Fruit fly (Drosophila melanogaster) whole organism, embryonic: ENCODE measurements around the gene Mul1.

Source experiments
- CG10321 ChIP-seq: fragments of 200-800 bp; sonication (Bioruptor generic); IDR thresholded peaks from 2 replicates; pipeline ENCODE4 v1.3.6; 2022; ENCODE audit warnings: missing biosample characterization, missing genetic modification characterization
- CG2889 ChIP-seq: fragments of 200-800 bp; sonication (Bioruptor generic); IDR thresholded peaks from 3 replicates; pipeline ENCODE4 v1.3.6; 2022; ENCODE audit warnings: missing biosample characterization, missing genetic modification characterization
- D19B ChIP-seq: fragments of 200-800 bp; sonication (Bioruptor generic); optimal IDR thresholded peaks from 2 replicates; lab custom pipeline; 2017; ENCODE audit warnings: missing biosample characterization, mild to moderate bottlenecking, missing genetic modification characterization
- emc ChIP-seq: fragments of 200-800 bp; sonication (Bioruptor generic); optimal IDR thresholded peaks from 2 replicates; lab custom pipeline; 2016; ENCODE audit warnings: missing biosample characterization, missing genetic modification characterization
- fd3F ChIP-seq: fragments of 200-800 bp; sonication (Bioruptor generic); optimal IDR thresholded peaks from 2 replicates; lab custom pipeline; 2018; ENCODE audit warnings: missing biosample characterization, mild to moderate bottlenecking, missing genetic modification characterization, moderate library complexity
- gem ChIP-seq: fragments of 200-800 bp; sonication (Bioruptor generic); optimal IDR thresholded peaks from 2 replicates; lab custom pipeline; 2019; ENCODE audit warnings: missing biosample characterization, mild to moderate bottlenecking, missing genetic modification characterization, moderate library complexity
- kay ChIP-seq: fragments of 200-800 bp; sonication (Bioruptor generic); optimal IDR thresholded peaks from 2 replicates; lab custom pipeline; 2016; ENCODE audit warnings: missing biosample characterization, missing genetic modification characterization
- nerfin-1 ChIP-seq: fragments of 200-800 bp; sonication (Bioruptor generic); optimal IDR thresholded peaks from 3 replicates; lab custom pipeline; 2019; ENCODE audit warnings: missing biosample characterization, mild to moderate bottlenecking, missing genetic modification characterization, moderate library complexity
- pan ChIP-seq, 4 experiments: fragments of >200 bp in 3 of 4; fragments of 200-800 bp in 1 of 4; sonication (Bioruptor generic) in 1 of 4; optimal IDR thresholded peaks in 3 of 4; IDR thresholded peaks in 1 of 4; 2 replicates each; pipeline versions ENCODE4 v1.3.6 to Lab custom; 2017 to 2022; ENCODE audit warnings: missing biosample characterization in 2 of 4, missing genetic modification characterization in 2 of 4, mixed read lengths in 1 of 4

DNA sequence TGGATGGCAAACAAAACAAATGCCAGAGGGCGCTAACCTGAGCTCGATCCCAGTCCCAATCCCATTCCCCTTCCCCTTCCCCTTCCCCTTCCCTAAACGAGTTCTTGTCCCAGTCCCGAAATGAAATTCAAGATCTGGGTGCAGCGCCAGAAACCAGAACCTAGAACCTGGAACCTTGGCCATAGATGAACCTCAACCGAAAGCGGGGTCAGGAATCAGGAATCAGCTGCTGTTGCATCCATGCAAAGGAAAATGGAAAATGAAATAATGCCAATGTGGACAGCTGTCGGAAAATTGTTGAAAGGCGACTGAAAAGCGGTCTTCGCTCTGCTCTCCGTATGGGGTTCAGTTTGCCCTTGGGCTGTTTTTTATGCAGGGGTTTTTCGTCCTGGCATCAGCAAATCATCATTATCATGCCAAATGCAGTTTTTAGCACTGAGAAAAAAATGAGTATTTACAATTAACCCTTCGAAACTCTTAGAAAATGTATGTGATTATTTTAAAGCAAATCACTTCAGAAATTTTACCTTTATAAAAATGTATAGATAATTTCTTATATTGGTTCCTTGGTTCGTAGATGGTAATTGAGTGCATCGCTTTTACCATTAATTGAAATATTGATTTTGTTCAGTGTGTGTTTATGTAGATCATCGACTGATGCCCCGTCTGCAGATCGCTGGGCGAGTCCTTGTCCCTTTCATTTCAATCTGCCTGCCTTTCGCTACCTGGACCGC is 43.5 kb upstream of the Mul1 start:
- TF ChIP-seq emc (GFP tag; lab: Kevin White, UChicago) (no peak), gem (tag; lab: Kevin White, UChicago) (peak; percentile 61), nerfin-1 (no peak), CG10321 (GFP tag; lab: Robert Waterston, UW) (no peak), D19B (GFP tag; lab: Kevin White, UChicago) (no peak), fd3F (GFP tag; lab: Kevin White, UChicago) (no peak), kay (no peak), pan (optimal IDR thresholded peaks at IDR 0.05; lab: Kevin White, UChicago) (no peak), pan (GFP tag; optimal IDR thresholded peaks at IDR 0.05 in 1 of 2, IDR thresholded peaks at IDR 0.05 in 1 of 2) (no peak), CG2889 (GFP tag; lab: Robert Waterston, UW) (no peak)
